Worm (Caenorhabditis elegans) whole organism, L2 larva: Measurements from ENCODE around the gene clec-171.

ENCODE experiments used
- R02D3.7 ChIP-seq: fragments of 150-350 bp; optimal IDR thresholded peaks from 2 replicates; lab custom pipeline; 2014; ENCODE audit warnings: missing biosample characterization, missing genetic modification characterization
- Y55F3AM.14 ChIP-seq: fragments of 200-800 bp; sonication (Bioruptor generic); optimal IDR thresholded peaks from 2 replicates; lab custom pipeline; 2018; ENCODE audit warnings: mild to moderate bottlenecking, missing genetic modification characterization, missing compliant biosample characterization
- alr-1 ChIP-seq: fragments of 150-350 bp; optimal IDR thresholded peaks from 2 replicates; lab custom pipeline; 2014; ENCODE audit warnings: missing biosample characterization, missing genetic modification characterization
- aly-2 ChIP-seq: fragments of 150-350 bp; optimal IDR thresholded peaks from 2 replicates; lab custom pipeline; 2014; ENCODE audit warnings: missing biosample characterization, missing genetic modification characterization
- ceh-16 ChIP-seq: fragments of 150-350 bp; optimal IDR thresholded peaks from 2 replicates; lab custom pipeline; 2014; ENCODE audit warnings: missing biosample characterization, missing genetic modification characterization
- ceh-82 ChIP-seq: fragments of 150-350 bp; optimal IDR thresholded peaks from 2 replicates; lab custom pipeline; 2014; ENCODE audit warnings: missing biosample characterization, missing genetic modification characterization
- egl-27 ChIP-seq: sonication (generic microtip); optimal IDR thresholded peaks from 3 replicates; lab custom pipeline; 2017; ENCODE audit warnings: missing biosample characterization, missing genetic modification reagents, missing genetic modification characterization
- elt-3 ChIP-seq: sonication (generic microtip); optimal IDR thresholded peaks from 2 replicates; lab custom pipeline; 2017; ENCODE audit warnings: missing biosample characterization, missing genetic modification characterization
- gmeb-1 ChIP-seq: fragments of 150-350 bp; optimal IDR thresholded peaks from 2 replicates; lab custom pipeline; 2014; ENCODE audit warnings: missing biosample characterization, missing genetic modification characterization
- lin-11 ChIP-seq: fragments of 150-350 bp; sonication (generic microtip); optimal IDR thresholded peaks from 2 replicates; lab custom pipeline; 2014; ENCODE audit warnings: missing biosample characterization, missing genetic modification characterization, inconsistent platforms, mixed read lengths
- lin-13 ChIP-seq: fragments of 150-350 bp; optimal IDR thresholded peaks from 2 replicates; lab custom pipeline; 2014; ENCODE audit warnings: missing biosample characterization, missing genetic modification reagents, missing genetic modification characterization
- lin-39 ChIP-seq: fragments of 150-350 bp; optimal IDR thresholded peaks from 2 replicates; lab custom pipeline; 2014; ENCODE audit warnings: missing biosample characterization, missing genetic modification reagents, missing genetic modification characterization
- mab-5 ChIP-seq: fragments of 150-350 bp; optimal IDR thresholded peaks from 2 replicates; lab custom pipeline; 2014; ENCODE audit warnings: missing biosample characterization, missing genetic modification characterization
- mbf-1 ChIP-seq: sonication (generic microtip); optimal IDR thresholded peaks from 2 replicates; lab custom pipeline; 2017; ENCODE audit warnings: missing biosample characterization, missing genetic modification characterization
- mdl-1 ChIP-seq, 2 experiments: fragments of 150-350 bp in 1 of 2; sonication (generic microtip) in 1 of 2; optimal IDR thresholded peaks; 2 replicates each; lab custom pipeline; 2017; ENCODE audit warnings: missing biosample characterization in 2 of 2, missing genetic modification characterization in 2 of 2
- nhr-10 ChIP-seq: sonication (generic microtip); optimal IDR thresholded peaks from 2 replicates; lab custom pipeline; 2017; ENCODE audit warnings: missing biosample characterization, missing genetic modification characterization
- nhr-11 ChIP-seq: fragments of 150-350 bp; optimal IDR thresholded peaks from 2 replicates; lab custom pipeline; 2014; ENCODE audit warnings: missing biosample characterization, missing genetic modification characterization
- nhr-129 ChIP-seq: fragments of 150-350 bp; optimal IDR thresholded peaks from 2 replicates; lab custom pipeline; 2014; ENCODE audit warnings: missing biosample characterization, missing genetic modification characterization
- nhr-21 ChIP-seq: fragments of 150-350 bp; optimal IDR thresholded peaks from 2 replicates; lab custom pipeline; 2014; ENCODE audit warnings: missing biosample characterization, missing genetic modification characterization
- nhr-23 ChIP-seq: fragments of 150-350 bp; optimal IDR thresholded peaks from 2 replicates; lab custom pipeline; 2014; ENCODE audit warnings: missing biosample characterization, missing genetic modification reagents, missing genetic modification characterization
- nhr-237 ChIP-seq: fragments of 150-350 bp; optimal IDR thresholded peaks from 2 replicates; lab custom pipeline; 2014; ENCODE audit warnings: missing biosample characterization, missing genetic modification characterization
- nhr-25 ChIP-seq: fragments of 150-350 bp; sonication (generic microtip); optimal IDR thresholded peaks from 3 replicates; lab custom pipeline; 2014; ENCODE audit warnings: missing biosample characterization, missing genetic modification characterization
- nhr-6 ChIP-seq: fragments of 150-350 bp; optimal IDR thresholded peaks from 2 replicates; lab custom pipeline; 2014; ENCODE audit warnings: missing biosample characterization, missing genetic modification characterization
- nhr-77 ChIP-seq: fragments of 150-350 bp; optimal IDR thresholded peaks from 2 replicates; lab custom pipeline; 2014; ENCODE audit warnings: missing biosample characterization, missing genetic modification characterization
- peb-1 ChIP-seq: fragments of 150-350 bp; optimal IDR thresholded peaks from 2 replicates; lab custom pipeline; 2014; ENCODE audit warnings: missing biosample characterization, missing genetic modification characterization
- sem-4 ChIP-seq: fragments of 150-350 bp; optimal IDR thresholded peaks from 2 replicates; lab custom pipeline; 2014; ENCODE audit warnings: missing biosample characterization, missing genetic modification reagents, missing genetic modification characterization
- sma-3 ChIP-seq: sonication (generic microtip); optimal IDR thresholded peaks from 2 replicates; lab custom pipeline; 2016; ENCODE audit warnings: missing genetic modification reagents, missing genetic modification characterization, missing compliant biosample characterization
- sma-9 ChIP-seq, 2 experiments: fragments of 150-350 bp in 1 of 2; sonication (generic microtip) in 1 of 2; optimal IDR thresholded peaks; 2 replicates each; lab custom pipeline; 2014 to 2016; ENCODE audit warnings: missing genetic modification characterization in 2 of 2, mild to moderate bottlenecking in 1 of 2, missing biosample characterization in 1 of 2, missing compliant biosample characterization in 1 of 2, missing genetic modification reagents in 1 of 2, moderate library complexity in 1 of 2
- snpc-4 ChIP-seq: fragments of 150-350 bp; optimal IDR thresholded peaks from 2 replicates; lab custom pipeline; 2014; ENCODE audit warnings: missing biosample characterization, missing genetic modification characterization
- unc-55 ChIP-seq: fragments of 150-350 bp; sonication (generic microtip); optimal IDR thresholded peaks from 3 replicates; lab custom pipeline; 2014; ENCODE audit warnings: missing biosample characterization, missing genetic modification reagents, missing genetic modification characterization
- unc-62 ChIP-seq: fragments of 150-350 bp; optimal IDR thresholded peaks from 2 replicates; lab custom pipeline; 2014; ENCODE audit warnings: missing biosample characterization, missing genetic modification reagents, missing genetic modification characterization
- ztf-11 ChIP-seq: sonication (generic microtip); optimal IDR thresholded peaks from 2 replicates; lab custom pipeline; 2017; ENCODE audit warnings: missing biosample characterization, missing genetic modification characterization
- ztf-4 ChIP-seq: fragments of 150-350 bp; optimal IDR thresholded peaks from 2 replicates; lab custom pipeline; 2014; ENCODE audit warnings: missing biosample characterization, missing genetic modification characterization

Gene clec-171

DNA sequence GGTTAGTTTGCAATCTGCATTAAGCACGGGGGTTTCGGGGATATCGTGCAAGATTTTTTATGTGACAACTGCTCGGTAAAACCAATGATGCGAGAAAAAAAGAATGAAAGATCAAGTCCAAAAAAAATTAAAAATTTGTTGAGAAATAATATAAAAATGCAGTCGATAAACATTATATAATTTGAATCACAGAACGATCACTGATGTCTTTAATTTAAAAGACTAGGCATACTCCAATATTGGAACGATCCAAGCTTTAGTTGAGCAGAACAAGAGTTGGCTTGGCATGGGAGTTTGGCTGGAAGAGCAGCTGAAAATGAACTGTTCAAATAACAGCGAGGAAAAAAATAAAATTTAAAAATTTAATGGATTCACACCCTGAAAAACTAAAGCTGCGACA, at the start of gene clec-171:
clec-171 (minus strand) TSS at position 101 of the 400 bp plus-strand sequence.
- TF ChIP-seq nhr-77 (tag; lab: Kevin White, UChicago), result no peak
- no peak for TF ChIP-seq egl-27
- no peak for TF ChIP-seq nhr-23
- no peak for TF ChIP-seq unc-55 (GFP tag; lab: Kevin White, UChicago)

DNA sequence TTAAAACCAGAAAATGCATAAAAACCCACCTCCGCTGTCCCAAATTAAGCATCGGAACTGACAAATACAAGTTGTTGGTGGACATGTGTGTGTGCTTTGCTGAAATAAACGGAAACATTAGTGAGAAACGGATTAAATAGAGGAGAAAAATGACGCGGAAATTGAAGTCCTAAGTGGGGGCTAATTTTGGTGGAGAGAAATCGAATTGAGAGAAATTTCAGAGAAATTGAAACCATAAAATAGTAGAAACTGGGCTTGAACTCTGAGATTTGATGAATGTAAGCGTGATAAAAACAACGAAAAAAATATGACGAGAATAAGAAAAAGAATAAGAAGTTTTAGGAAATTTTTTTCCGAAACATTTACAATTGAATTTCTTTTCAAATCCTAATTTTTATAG, 47.8 kb upstream of the clec-171 start, which contains the start of gene Y77E11A.12:
Y77E11A.12 (minus strand) TSS at position 101 of the 400 bp plus-strand sequence.
- TF ChIP-seq nhr-25 (no peak), ceh-82 (no peak), mbf-1 (tag; lab: Kevin White, UChicago) (no peak), ztf-11 (tag; lab: Kevin White, UChicago) (no peak), ztf-4 (no peak), Y55F3AM.14 (GFP tag; lab: Kevin White, UChicago) (no peak), aly-2 (no peak), nhr-10 (tag; lab: Kevin White, UChicago) (no peak), elt-3 (tag; lab: Kevin White, UChicago) (no peak), sem-4 (tag; lab: Kevin White, UChicago) (no peak), gmeb-1 (no peak), snpc-4 (tag; lab: Kevin White, UChicago) (no peak), sma-3 (no peak), mdl-1 (tag; optimal IDR thresholded peaks at IDR 0.05; lab: Kevin White, UChicago) (no peak), ceh-16 (tag; lab: Kevin White, UChicago) (no peak)

DNA sequence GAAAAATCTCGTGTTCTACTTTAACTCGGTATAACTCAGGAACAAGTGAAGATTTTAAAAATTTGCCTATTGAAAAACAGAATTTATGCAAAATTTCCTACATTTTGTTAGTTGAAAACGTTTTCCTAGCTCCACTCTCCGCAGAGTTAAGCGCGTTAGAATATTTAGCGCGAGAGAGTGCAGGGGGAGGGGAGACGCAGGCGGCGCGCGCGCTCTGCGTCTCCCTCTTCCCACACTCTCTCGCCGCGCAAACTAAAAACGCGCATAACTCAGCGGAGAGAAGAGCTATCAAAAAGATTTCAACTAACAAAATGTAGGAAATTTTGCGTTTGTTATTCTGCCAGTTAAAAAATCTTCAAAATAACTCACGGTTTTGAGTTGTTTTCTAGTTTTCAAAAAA, 45.0 kb upstream of the clec-171 start:
- TF ChIP-seq aly-2 (no peak), R02D3.7 (tag; lab: Kevin White, UChicago) (no peak), nhr-6 (no peak), peb-1 (tag; lab: Kevin White, UChicago) (no peak)

DNA sequence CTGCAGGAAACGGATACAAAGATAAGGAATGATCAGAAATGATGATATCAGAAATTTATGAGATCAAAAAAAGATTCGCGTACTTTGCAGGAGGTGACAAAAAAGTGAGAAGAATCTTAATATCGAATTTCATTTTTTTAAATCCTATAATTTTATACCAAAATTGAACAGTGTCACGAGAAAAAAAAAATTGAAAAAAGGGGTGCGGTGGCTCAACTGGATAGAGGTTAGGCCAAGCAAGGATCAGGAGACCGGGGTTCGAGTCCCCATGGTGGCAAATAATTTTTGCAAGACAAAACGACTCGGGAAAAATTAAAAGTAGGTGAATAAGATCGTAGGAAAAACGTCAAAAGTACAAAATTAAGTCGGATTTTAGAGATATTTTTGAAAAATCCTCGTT, 43.2 kb upstream of the clec-171 start:
- TF ChIP-seq unc-55 (GFP tag; lab: Kevin White, UChicago) (no peak), alr-1 (no peak), nhr-237 (tag; lab: Kevin White, UChicago) (no peak), lin-13 (GFP tag; lab: Kevin White, UChicago) (no peak)

DNA sequence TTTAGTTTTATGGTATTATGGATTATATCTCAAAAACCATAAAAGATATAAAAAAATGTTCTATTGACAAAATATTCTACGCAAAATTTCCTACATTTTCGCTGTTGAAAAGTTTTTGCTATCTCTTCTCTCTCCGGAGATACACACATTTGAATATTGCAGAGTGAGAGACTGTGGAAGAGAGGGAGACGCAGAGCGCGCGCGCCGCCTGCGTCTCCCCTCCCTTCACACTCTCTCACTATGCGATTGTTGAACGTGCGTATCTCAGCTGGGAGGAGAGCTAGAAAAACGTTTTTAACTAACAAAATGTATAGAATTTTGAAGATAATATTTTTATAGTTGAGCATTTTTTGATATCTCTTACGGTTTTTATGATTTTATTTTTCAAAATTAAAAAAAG, 41.9 kb upstream of the clec-171 start:
- TF ChIP-seq R02D3.7 (tag; lab: Kevin White, UChicago) (no peak), elt-3 (tag; lab: Kevin White, UChicago) (no peak), mab-5 (tag; lab: Kevin White, UChicago) (no peak), nhr-11 (tag; lab: Kevin White, UChicago) (no peak), nhr-21 (tag; lab: Kevin White, UChicago) (no peak), sma-3 (no peak), sma-9 (GFP tag; optimal IDR thresholded peaks at IDR 0.05; lab: Kevin White, UChicago) (no peak), sma-9 (tag; optimal IDR thresholded peaks at IDR 0.05; lab: Kevin White, UChicago) (no peak)

DNA sequence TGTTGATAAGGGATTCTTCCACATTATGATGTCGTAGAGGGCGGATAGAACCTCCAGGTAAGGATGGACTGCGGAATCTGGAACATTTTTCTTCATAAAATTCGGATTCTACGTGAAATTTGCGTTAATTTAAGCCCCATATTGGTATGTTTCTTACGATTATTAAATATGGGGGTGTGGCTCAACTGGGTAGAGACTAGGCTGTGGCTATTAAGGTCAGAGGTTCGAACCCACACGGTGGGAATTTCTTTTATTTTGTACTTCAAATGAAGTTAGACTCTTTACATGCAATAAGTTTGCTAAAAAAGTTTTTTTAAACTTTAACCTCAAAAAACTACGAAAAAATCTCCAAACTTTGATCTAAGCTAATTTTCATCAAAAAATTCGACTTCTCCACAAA, 38.3 kb upstream of the clec-171 start:
- TF ChIP-seq nhr-6 (no peak), sma-3 (no peak), sem-4 (tag; lab: Kevin White, UChicago) (no peak), nhr-23 (no peak), nhr-21 (tag; lab: Kevin White, UChicago) (no peak), nhr-129 (tag; lab: Kevin White, UChicago) (no peak)

DNA sequence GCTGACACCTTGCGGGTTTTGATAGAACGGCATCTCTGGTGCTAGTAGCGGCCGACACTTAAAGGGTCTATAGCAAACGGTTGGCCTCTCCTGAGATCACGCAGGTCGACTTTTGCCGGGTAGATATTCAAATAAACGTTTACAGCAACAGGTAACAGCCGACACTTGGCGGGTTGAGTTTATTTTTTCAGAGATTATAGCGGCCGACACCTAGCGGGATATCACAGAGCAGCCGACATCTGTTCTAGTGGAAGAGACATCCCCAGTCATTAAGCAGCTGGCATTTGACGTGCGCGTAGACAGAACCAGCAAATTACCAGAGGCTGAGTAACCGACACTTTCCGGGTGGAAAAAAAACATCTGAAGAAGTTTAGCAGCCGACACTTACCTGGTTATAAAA, 34.3 kb upstream of the clec-171 start:
- no peak for TF ChIP-seq lin-11
- no peak for TF ChIP-seq alr-1
- TF ChIP-seq lin-13 (GFP tag; lab: Kevin White, UChicago), result no peak
- no peak for TF ChIP-seq unc-62 (GFP tag; lab: Kevin White, UChicago)
- no peak for TF ChIP-seq R02D3.7 (tag; lab: Kevin White, UChicago)
- no peak for TF ChIP-seq lin-39 (tag; lab: Kevin White, UChicago)
- no peak for TF ChIP-seq aly-2
- no peak for TF ChIP-seq ztf-4
